Fruit fly (Drosophila melanogaster) whole organism, embryonic: ENCODE measurements around the gene CG15537.

ENCODE experiments used
- Aef1 ChIP-seq: fragments of 200-800 bp; sonication (Bioruptor generic); IDR thresholded peaks from 3 replicates; pipeline ENCODE4 v1.3.6; 2022; ENCODE audit warnings: missing biosample characterization, missing genetic modification characterization
- B-H1 ChIP-seq: fragments of 200-800 bp; sonication (Bioruptor generic); IDR thresholded peaks from 3 replicates; pipeline ENCODE4 v1.3.6; 2022; ENCODE audit warnings: missing biosample characterization, missing genetic modification characterization
- Blimp-1 ChIP-seq: fragments of 200-800 bp; sonication (Bioruptor generic); optimal IDR thresholded peaks from 3 replicates; lab custom pipeline; 2018; ENCODE audit warnings: missing biosample characterization, missing genetic modification characterization, mild to moderate bottlenecking, moderate library complexity, missing genetic modification reagents
- CG1024 ChIP-seq: fragments of 200-800 bp; sonication (Bioruptor generic); IDR thresholded peaks from 2 replicates; pipeline ENCODE4 v1.3.6; 2022; ENCODE audit warnings: missing biosample characterization, missing genetic modification characterization
- CG11085 ChIP-seq: fragments of 200-800 bp; sonication (Bioruptor generic); IDR thresholded peaks from 2 replicates; pipeline ENCODE4 v1.3.6; 2022; ENCODE audit warnings: missing biosample characterization, missing genetic modification characterization
- CG11504 ChIP-seq: fragments of 200-800 bp; sonication (Bioruptor generic); optimal IDR thresholded peaks from 3 replicates; lab custom pipeline; 2019; ENCODE audit warnings: missing biosample characterization, mild to moderate bottlenecking, missing genetic modification characterization, moderate library complexity
- CG12155 ChIP-seq: fragments of 200-800 bp; sonication (Bioruptor generic); optimal IDR thresholded peaks from 3 replicates; lab custom pipeline; 2016; ENCODE audit warnings: missing biosample characterization, missing genetic modification characterization
- CG14014 ChIP-seq: fragments of 200-800 bp; sonication (Bioruptor generic); IDR thresholded peaks from 2 replicates; pipeline ENCODE4 v1.3.6; 2022; ENCODE audit warnings: missing biosample characterization, missing genetic modification characterization
- CG17186 ChIP-seq: fragments of 200-800 bp; sonication (Bioruptor generic); optimal IDR thresholded peaks from 3 replicates; lab custom pipeline; 2017; ENCODE audit warnings: missing biosample characterization, missing genetic modification reagents, missing genetic modification characterization
- CG1792 ChIP-seq: fragments of 200-800 bp; sonication (Bioruptor generic); optimal IDR thresholded peaks from 2 replicates; lab custom pipeline; 2016; ENCODE audit warnings: missing biosample characterization, missing genetic modification characterization
- CG18476 ChIP-seq: fragments of 200-800 bp; sonication (Bioruptor generic); optimal IDR thresholded peaks from 2 replicates; lab custom pipeline; 2016; ENCODE audit warnings: missing biosample characterization, mild to moderate bottlenecking, missing genetic modification characterization
- CG2120 ChIP-seq: fragments of 200-800 bp; sonication (Bioruptor generic); optimal IDR thresholded peaks from 3 replicates; lab custom pipeline; 2016; ENCODE audit warnings: missing biosample characterization, missing genetic modification characterization
- CG2889 ChIP-seq: fragments of 200-800 bp; sonication (Bioruptor generic); IDR thresholded peaks from 3 replicates; pipeline ENCODE4 v1.3.6; 2022; ENCODE audit warnings: missing biosample characterization, missing genetic modification characterization
- CG31224 ChIP-seq: fragments of 200-800 bp; sonication (Bioruptor generic); IDR thresholded peaks from 2 replicates; pipeline ENCODE4 v1.3.6; 2022; ENCODE audit warnings: missing biosample characterization, missing genetic modification characterization
- CG33213 ChIP-seq: fragments of 200-800 bp; sonication (Bioruptor generic); optimal IDR thresholded peaks from 3 replicates; lab custom pipeline; 2016; ENCODE audit warnings: missing biosample characterization, missing genetic modification characterization
- CG6654 ChIP-seq: fragments of 200-800 bp; sonication (Bioruptor generic); optimal IDR thresholded peaks from 2 replicates; lab custom pipeline; 2017; ENCODE audit warnings: missing biosample characterization, mild to moderate bottlenecking, missing genetic modification characterization
- CG6689 ChIP-seq: fragments of 200-800 bp; sonication (Bioruptor generic); IDR thresholded peaks from 2 replicates; pipeline ENCODE4 v1.3.6; 2022; ENCODE audit warnings: missing biosample characterization, missing genetic modification characterization
- CG7839 ChIP-seq: fragments of 200-800 bp; sonication (Bioruptor generic); optimal IDR thresholded peaks from 3 replicates; lab custom pipeline; 2018; ENCODE audit warnings: missing biosample characterization, mild to moderate bottlenecking, missing genetic modification characterization, moderate library complexity
- CG8281 ChIP-seq: fragments of 200-800 bp; sonication (Bioruptor generic); optimal IDR thresholded peaks from 2 replicates; lab custom pipeline; 2018; ENCODE audit warnings: missing biosample characterization, mild to moderate bottlenecking, missing genetic modification characterization, moderate library complexity
- CG8290 ChIP-seq, 3 experiments: fragments of 200-800 bp; sonication (Bioruptor generic); optimal IDR thresholded peaks; 2 replicates each; lab custom pipeline; 2016 to 2019; ENCODE audit warnings: missing biosample characterization in 3 of 3, missing genetic modification characterization in 3 of 3, mild to moderate bottlenecking in 2 of 3, moderate library complexity in 1 of 3
- CG8359 ChIP-seq: fragments of 200-800 bp; sonication (Bioruptor generic); optimal IDR thresholded peaks from 2 replicates; lab custom pipeline; 2017; ENCODE audit warnings: missing biosample characterization, mild to moderate bottlenecking, missing genetic modification characterization, borderline replicate concordance
- Camta ChIP-seq: fragments of 200-800 bp; sonication (Bioruptor generic); optimal IDR thresholded peaks from 2 replicates; lab custom pipeline; 2016; ENCODE audit warnings: missing biosample characterization, missing genetic modification characterization
- D19A ChIP-seq: fragments of 200-800 bp; optimal IDR thresholded peaks from 3 replicates; lab custom pipeline; 2019; ENCODE audit warnings: missing biosample characterization, mild to moderate bottlenecking, missing genetic modification characterization, moderate library complexity
- Doc3 ChIP-seq: fragments of 200-800 bp; sonication (Bioruptor generic); IDR thresholded peaks from 3 replicates; pipeline ENCODE4 v1.3.6; 2022; ENCODE audit warnings: missing biosample characterization, missing genetic modification characterization; ENCODE audit not compliant: partially characterized antibody
- Dref ChIP-seq: fragments of 200-800 bp; sonication (Bioruptor generic); IDR thresholded peaks from 2 replicates; pipeline ENCODE4 v1.3.6; 2022; ENCODE audit warnings: missing biosample characterization, missing genetic modification characterization
- Fer1 ChIP-seq: fragments of 200-800 bp; sonication (Bioruptor generic); optimal IDR thresholded peaks from 2 replicates; lab custom pipeline; 2017; ENCODE audit warnings: missing biosample characterization, mild to moderate bottlenecking, missing genetic modification characterization
- Jarid2 ChIP-seq: fragments of 200-800 bp; sonication (Bioruptor generic); optimal IDR thresholded peaks from 3 replicates; lab custom pipeline; 2017; ENCODE audit warnings: mild to moderate bottlenecking, missing biosample characterization, missing genetic modification reagents, missing genetic modification characterization
- Opbp ChIP-seq: fragments of 200-800 bp; sonication (Bioruptor generic); IDR thresholded peaks from 3 replicates; pipeline ENCODE4 v1.3.6; 2022; ENCODE audit warnings: missing biosample characterization, missing genetic modification characterization; ENCODE audit not compliant: partially characterized antibody
- Ptx1 ChIP-seq: fragments of 200-800 bp; sonication (Bioruptor generic); IDR thresholded peaks from 2 replicates; pipeline ENCODE4 v1.3.6; 2022; ENCODE audit warnings: missing biosample characterization, missing genetic modification characterization
- Rfx ChIP-seq: fragments of 200-800 bp; sonication (Bioruptor generic); IDR thresholded peaks from 2 replicates; pipeline ENCODE4 v1.3.6; 2022; ENCODE audit warnings: missing biosample characterization, missing genetic modification characterization
- Sox102F ChIP-seq: fragments of 200-800 bp; sonication (Bioruptor generic); optimal IDR thresholded peaks from 2 replicates; lab custom pipeline; 2018; ENCODE audit warnings: missing biosample characterization, mild to moderate bottlenecking, missing genetic modification characterization, moderate library complexity
- Sry-δ ChIP-seq: fragments of 200-800 bp; sonication (Bioruptor generic); optimal IDR thresholded peaks from 2 replicates; lab custom pipeline; 2016; ENCODE audit warnings: missing biosample characterization, missing genetic modification characterization
- Ssrp ChIP-seq: fragments of 200-800 bp; sonication (Bioruptor generic); optimal IDR thresholded peaks from 2 replicates; lab custom pipeline; 2018; ENCODE audit warnings: missing biosample characterization, mild to moderate bottlenecking, missing genetic modification characterization, moderate library complexity
- ab ChIP-seq: fragments of 200-800 bp; sonication (Bioruptor generic); optimal IDR thresholded peaks from 2 replicates; lab custom pipeline; 2016; ENCODE audit warnings: missing biosample characterization, missing genetic modification characterization
- bowl ChIP-seq: fragments of 200-800 bp; sonication (Bioruptor generic); IDR thresholded peaks from 2 replicates; pipeline ENCODE4 v1.3.6; 2022; ENCODE audit warnings: missing biosample characterization, missing genetic modification characterization
- cg ChIP-seq: fragments of 200-800 bp; sonication (Bioruptor generic); optimal IDR thresholded peaks from 3 replicates; lab custom pipeline; 2019; ENCODE audit warnings: missing biosample characterization, mild to moderate bottlenecking, missing genetic modification characterization, moderate library complexity
- chinmo ChIP-seq: fragments of 200-800 bp; sonication (Bioruptor generic); IDR thresholded peaks from 4 replicates; pipeline ENCODE4 v1.3.6; 2022; ENCODE audit warnings: missing biosample characterization, missing genetic modification characterization; ENCODE audit not compliant: partially characterized antibody
- dm ChIP-seq: fragments of 200-800 bp; sonication (Bioruptor generic); optimal IDR thresholded peaks from 3 replicates; lab custom pipeline; 2016; ENCODE audit warnings: missing biosample characterization, missing genetic modification characterization
- gfzf ChIP-seq: fragments of 200-800 bp; sonication (Bioruptor generic); optimal IDR thresholded peaks from 2 replicates; lab custom pipeline; 2016; ENCODE audit warnings: missing biosample characterization, mild to moderate bottlenecking, missing genetic modification characterization, moderate library complexity
- grau ChIP-seq: fragments of 200-800 bp; optimal IDR thresholded peaks from 3 replicates; lab custom pipeline; 2019; ENCODE audit warnings: missing biosample characterization, mild to moderate bottlenecking, missing genetic modification characterization, moderate library complexity
- hkb ChIP-seq, 2 experiments: fragments of 200-800 bp in 1 of 2; fragments of >200 bp in 1 of 2; sonication (Bioruptor generic) in 1 of 2; IDR thresholded peaks in 1 of 2; optimal IDR thresholded peaks in 1 of 2; 2 replicates each; pipeline versions ENCODE4 v1.3.6 to Lab custom; 2017 to 2022; ENCODE audit warnings: missing biosample characterization in 1 of 2, missing genetic modification characterization in 1 of 2
- kni ChIP-seq: fragments of 200-800 bp; sonication (Bioruptor generic); optimal IDR thresholded peaks from 3 replicates; lab custom pipeline; 2017; ENCODE audit warnings: mild to moderate bottlenecking, missing biosample characterization, missing genetic modification reagents, missing genetic modification characterization
- oc ChIP-seq: fragments of 200-800 bp; sonication (Bioruptor generic); optimal IDR thresholded peaks from 2 replicates; lab custom pipeline; 2018; ENCODE audit warnings: missing biosample characterization, mild to moderate bottlenecking, missing genetic modification characterization, moderate library complexity
- seq ChIP-seq: fragments of 200-800 bp; sonication (Bioruptor generic); IDR thresholded peaks from 2 replicates; pipeline ENCODE4 v1.3.6; 2022; ENCODE audit warnings: missing biosample characterization, missing genetic modification characterization
- stc ChIP-seq: fragments of 200-800 bp; sonication (Bioruptor generic); IDR thresholded peaks from 2 replicates; pipeline ENCODE4 v1.3.6; 2022; ENCODE audit warnings: missing biosample characterization, missing genetic modification characterization
- tx ChIP-seq: fragments of 200-800 bp; sonication (Bioruptor generic); optimal IDR thresholded peaks from 2 replicates; lab custom pipeline; 2016; ENCODE audit warnings: missing biosample characterization, missing genetic modification characterization
- vfl ChIP-seq: fragments of 200-800 bp; sonication (Bioruptor generic); optimal IDR thresholded peaks from 2 replicates; lab custom pipeline; 2016; ENCODE audit warnings: missing biosample characterization, missing genetic modification characterization
- zfh1 ChIP-seq: fragments of 200-800 bp; sonication (Bioruptor generic); IDR thresholded peaks from 3 replicates; pipeline ENCODE4 v1.3.6; 2022; ENCODE audit warnings: missing biosample characterization, missing genetic modification characterization

The CG15537 gene

DNA sequence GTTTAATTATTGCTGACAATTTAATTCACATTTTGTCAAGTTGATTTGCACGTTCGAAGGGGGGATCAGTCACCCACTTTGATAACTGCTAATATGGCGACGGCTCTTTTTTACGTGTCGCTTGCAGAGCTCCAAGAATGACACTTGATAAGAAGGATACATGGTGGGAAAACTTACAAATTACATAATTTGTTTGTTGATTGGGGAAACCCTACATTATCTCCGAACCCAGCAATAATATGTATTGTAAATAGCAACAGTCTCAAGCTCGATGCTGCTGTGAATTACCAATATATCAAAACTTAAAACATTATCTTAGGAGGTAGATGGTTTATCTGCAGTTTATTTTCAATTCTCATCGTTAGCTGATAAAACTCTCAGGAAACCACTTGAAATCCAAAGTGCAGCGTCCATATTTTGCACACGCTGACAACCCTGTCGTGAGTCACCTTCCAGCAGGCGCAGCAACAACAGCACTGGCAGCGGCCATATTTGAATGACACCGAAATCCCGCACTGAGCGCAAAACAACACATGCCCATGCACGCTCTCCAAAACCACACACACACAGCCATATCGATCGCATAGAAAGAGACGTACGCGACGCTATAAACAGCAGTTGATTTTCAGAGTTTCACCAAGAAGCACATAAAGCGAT, 55.1 kb downstream of the CG15537 start (continued):
- TF ChIP-seq Jarid2, result peak; percentile 79
- TF ChIP-seq D19A, result peak; percentile 87
- TF ChIP-seq cg (GFP tag; lab: Kevin White, UChicago), result peak; percentile 83
- TF ChIP-seq Ptx1 (GFP tag; lab: Robert Waterston, UW), result peak; percentile 91
- TF ChIP-seq oc (tag; lab: Kevin White, UChicago), result peak; percentile 76
- TF ChIP-seq Camta (GFP tag; lab: Kevin White, UChicago), result peak; percentile 98
- TF ChIP-seq CG8359, result peak; percentile 87
- TF ChIP-seq CG7839 (tag; lab: Kevin White, UChicago), result peak; percentile 97
- peak; percentile 93 for TF ChIP-seq CG18476
- TF ChIP-seq bowl (GFP tag; lab: Robert Waterston, UW), result peak; percentile 80
- peak; percentile 91 for TF ChIP-seq CG8290 (GFP tag; optimal IDR thresholded peaks at IDR 0.05; lab: Kevin White, UChicago)
- peak; percentile 93 to 95 for TF ChIP-seq CG8290 (tag; optimal IDR thresholded peaks at IDR 0.05; lab: Kevin White, UChicago)
- TF ChIP-seq chinmo, result peak; percentile 96
- TF ChIP-seq CG1792, result peak; percentile 96
- peak; percentile 92 for TF ChIP-seq Sox102F (GFP tag; lab: Kevin White, UChicago)
- TF ChIP-seq Aef1 (GFP tag; lab: Robert Waterston, UW), result peak; percentile 91
- TF ChIP-seq CG11504 (tag; lab: Kevin White, UChicago), result peak; percentile 97
- TF ChIP-seq Opbp (GFP tag; lab: Robert Waterston, UW), result 0 out of 3 replicates have a peak, but pooled peaks have one; percentile 31
- peak; percentile 91 for TF ChIP-seq vfl
- TF ChIP-seq dm (GFP tag; lab: Kevin White, UChicago), result peak; percentile 95
- peak; percentile 62; the same call in 1 of the 2 replicates for TF ChIP-seq CG1024 (GFP tag; lab: Robert Waterston, UW)
- peak; percentile 39 for TF ChIP-seq Dref (GFP tag; lab: Robert Waterston, UW)
- TF ChIP-seq CG8281 (tag; lab: Kevin White, UChicago), result peak; percentile 86
- TF ChIP-seq CG33213, result peak; percentile 94
- peak; percentile 90 for TF ChIP-seq CG6654 (GFP tag; lab: Kevin White, UChicago)
- peak; percentile 87 for TF ChIP-seq CG14014 (GFP tag; lab: Robert Waterston, UW)
- TF ChIP-seq Ssrp (tag; lab: Kevin White, UChicago), result peak; percentile 96
- peak; percentile 84 for TF ChIP-seq B-H1
- peak; percentile 80 for TF ChIP-seq Blimp-1 (GFP tag; lab: Kevin White, UChicago)
- TF ChIP-seq Rfx, result peak; percentile 90
- TF ChIP-seq Doc3, result no peak
- TF ChIP-seq seq, result peak; percentile 88; the same call in 1 of the 2 replicates
- peak; percentile 93 for TF ChIP-seq CG6689 (GFP tag; lab: Robert Waterston, UW)
- peak; percentile 97 for TF ChIP-seq tx (GFP tag; lab: Kevin White, UChicago)
- TF ChIP-seq CG2889 (GFP tag; lab: Robert Waterston, UW), result peak; percentile 66
- TF ChIP-seq zfh1 (GFP tag; lab: Robert Waterston, UW), result peak; percentile 87
- peak; percentile 84 for TF ChIP-seq CG11085
- peak; percentile 75 for TF ChIP-seq stc (GFP tag; lab: Robert Waterston, UW)
- TF ChIP-seq CG17186, result peak; percentile 88
- peak; percentile 83 for TF ChIP-seq ab
- TF ChIP-seq CG31224 (GFP tag; lab: Robert Waterston, UW), result peak; percentile 86
- peak; percentile 95 for TF ChIP-seq grau (tag; lab: Kevin White, UChicago)
- TF ChIP-seq CG12155, result peak; percentile 92
- peak; percentile 70 for TF ChIP-seq Sry-δ
- no peak for TF ChIP-seq hkb (optimal IDR thresholded peaks at IDR 0.05; lab: Kevin White, UChicago)
- TF ChIP-seq hkb (GFP tag; IDR thresholded peaks at IDR 0.05; lab: Robert Waterston, UW), result peak; percentile 88
- peak; percentile 97 for TF ChIP-seq CG2120
- TF ChIP-seq gfzf (GFP tag; lab: Kevin White, UChicago), result peak; percentile 20
- peak; percentile 92 for TF ChIP-seq Fer1
- peak; percentile 95 for TF ChIP-seq kni (GFP tag; lab: Kevin White, UChicago)
